Fruit fly (Drosophila melanogaster) whole organism, embryonic: ENCODE measurements around the gene msopa.
A peak's percentile ranks its signal among the peaks of the same experiment; 100 is the strongest.

ENCODE experiments used
- ATbp ChIP-seq: fragments of 200-800 bp; sonication (Bioruptor generic); optimal IDR thresholded peaks from 2 replicates; lab custom pipeline; 2017; ENCODE audit warnings: missing biosample characterization, mild to moderate bottlenecking, missing genetic modification characterization, missing genetic modification reagents
- Ada2b ChIP-seq: fragments of 200-800 bp; sonication (Bioruptor generic); IDR thresholded peaks from 2 replicates; pipeline ENCODE4 v1.3.6; 2022; ENCODE audit warnings: missing biosample characterization, missing genetic modification characterization
- Antp ChIP-seq: fragments of 200-800 bp; sonication (Bioruptor generic); optimal IDR thresholded peaks from 3 replicates; lab custom pipeline; 2016; ENCODE audit warnings: missing biosample characterization, missing genetic modification characterization
- CG1024 ChIP-seq: fragments of 200-800 bp; sonication (Bioruptor generic); IDR thresholded peaks from 2 replicates; pipeline ENCODE4 v1.3.6; 2022; ENCODE audit warnings: missing biosample characterization, missing genetic modification characterization
- CG13287 ChIP-seq: fragments of 200-800 bp; sonication (Bioruptor generic); IDR thresholded peaks from 2 replicates; pipeline ENCODE4 v1.3.6; 2022; ENCODE audit warnings: missing biosample characterization, missing genetic modification characterization; ENCODE audit not compliant: partially characterized antibody
- CG14014 ChIP-seq: fragments of 200-800 bp; sonication (Bioruptor generic); IDR thresholded peaks from 2 replicates; pipeline ENCODE4 v1.3.6; 2022; ENCODE audit warnings: missing biosample characterization, missing genetic modification characterization
- CG14860 ChIP-seq: fragments of 200-800 bp; sonication (Bioruptor generic); IDR thresholded peaks from 3 replicates; pipeline ENCODE4 v1.3.6; 2022; ENCODE audit warnings: missing biosample characterization, missing genetic modification characterization; ENCODE audit not compliant: partially characterized antibody
- CG16813 ChIP-seq: fragments of 200-800 bp; sonication (Bioruptor generic); IDR thresholded peaks from 3 replicates; pipeline ENCODE4 v1.3.6; 2022; ENCODE audit warnings: missing biosample characterization, missing genetic modification characterization; ENCODE audit not compliant: partially characterized antibody
- CG18599 ChIP-seq: fragments of 200-800 bp; sonication (Bioruptor generic); optimal IDR thresholded peaks from 3 replicates; lab custom pipeline; 2017; ENCODE audit warnings: missing biosample characterization, missing genetic modification characterization, mild to moderate bottlenecking, moderate library complexity, missing genetic modification reagents
- CG30403 ChIP-seq: fragments of 200-800 bp; sonication (Bioruptor generic); optimal IDR thresholded peaks from 3 replicates; lab custom pipeline; 2016; ENCODE audit warnings: missing biosample characterization, missing genetic modification characterization
- CG31441 ChIP-seq: fragments of 200-800 bp; sonication (Bioruptor generic); IDR thresholded peaks from 2 replicates; pipeline ENCODE4 v1.3.6; 2022; ENCODE audit warnings: missing biosample characterization, missing genetic modification characterization
- CG34422 ChIP-seq: fragments of 200-800 bp; sonication (Bioruptor generic); IDR thresholded peaks from 3 replicates; pipeline ENCODE4 v1.3.6; 2022; ENCODE audit warnings: missing biosample characterization, missing genetic modification characterization
- CG4424 ChIP-seq: fragments of 200-800 bp; sonication (Bioruptor generic); optimal IDR thresholded peaks from 3 replicates; lab custom pipeline; 2016; ENCODE audit warnings: missing biosample characterization, missing genetic modification characterization
- CG4617 ChIP-seq: fragments of 200-800 bp; sonication (Bioruptor generic); optimal IDR thresholded peaks from 3 replicates; lab custom pipeline; 2016; ENCODE audit warnings: missing biosample characterization, missing genetic modification characterization, borderline replicate concordance
- CG5953 ChIP-seq: fragments of 200-800 bp; sonication (Bioruptor generic); IDR thresholded peaks from 2 replicates; pipeline ENCODE4 v1.3.6; 2022; ENCODE audit warnings: missing biosample characterization, missing genetic modification characterization
- CG7556 ChIP-seq: fragments of 200-800 bp; sonication (Bioruptor generic); optimal IDR thresholded peaks from 2 replicates; lab custom pipeline; 2017; ENCODE audit warnings: missing biosample characterization, mild to moderate bottlenecking, missing genetic modification characterization
- CG8290 ChIP-seq, 3 experiments: fragments of 200-800 bp; sonication (Bioruptor generic); optimal IDR thresholded peaks; 2 replicates each; lab custom pipeline; 2016 to 2019; ENCODE audit warnings: missing biosample characterization in 3 of 3, missing genetic modification characterization in 3 of 3, mild to moderate bottlenecking in 2 of 3, moderate library complexity in 1 of 3
- CG9797 ChIP-seq: fragments of 200-800 bp; sonication (Bioruptor generic); optimal IDR thresholded peaks from 3 replicates; lab custom pipeline; 2018; ENCODE audit warnings: missing biosample characterization, mild to moderate bottlenecking, missing genetic modification characterization
- Doc3 ChIP-seq: fragments of 200-800 bp; sonication (Bioruptor generic); IDR thresholded peaks from 3 replicates; pipeline ENCODE4 v1.3.6; 2022; ENCODE audit warnings: missing biosample characterization, missing genetic modification characterization; ENCODE audit not compliant: partially characterized antibody
- Ets97D ChIP-seq: fragments of 200-800 bp; sonication (Bioruptor generic); optimal IDR thresholded peaks from 3 replicates; lab custom pipeline; 2016; ENCODE audit warnings: missing biosample characterization, missing genetic modification characterization
- HLH54F ChIP-seq: fragments of 200-800 bp; sonication (Bioruptor generic); optimal IDR thresholded peaks from 3 replicates; lab custom pipeline; 2016; ENCODE audit warnings: missing biosample characterization, missing genetic modification characterization
- Hmr ChIP-seq: fragments of 200-800 bp; sonication (Bioruptor generic); optimal IDR thresholded peaks from 3 replicates; lab custom pipeline; 2017; ENCODE audit warnings: mild to moderate bottlenecking, missing biosample characterization, missing genetic modification reagents, missing genetic modification characterization
- Lpt ChIP-seq: fragments of >200 bp; optimal IDR thresholded peaks from 2 replicates; lab custom pipeline; 2018; ENCODE audit warnings: missing biosample characterization, missing genetic modification characterization
- MBD-R2 ChIP-seq: fragments of 200-800 bp; sonication (Bioruptor generic); IDR thresholded peaks from 2 replicates; pipeline ENCODE4 v1.3.6; 2022; ENCODE audit warnings: missing biosample characterization, missing genetic modification characterization
- MESR4 ChIP-seq: fragments of 200-800 bp; sonication (Bioruptor generic); optimal IDR thresholded peaks from 2 replicates; lab custom pipeline; 2018; ENCODE audit warnings: missing biosample characterization, mild to moderate bottlenecking, missing genetic modification characterization, moderate library complexity
- Nf-YB ChIP-seq: fragments of 200-800 bp; sonication (Bioruptor generic); optimal IDR thresholded peaks from 3 replicates; lab custom pipeline; 2019; ENCODE audit warnings: missing biosample characterization, mild to moderate bottlenecking, missing genetic modification characterization, moderate library complexity
- Ptx1 ChIP-seq: fragments of 200-800 bp; sonication (Bioruptor generic); IDR thresholded peaks from 2 replicates; pipeline ENCODE4 v1.3.6; 2022; ENCODE audit warnings: missing biosample characterization, missing genetic modification characterization
- Sin3A ChIP-seq: fragments of >200 bp; optimal IDR thresholded peaks from 2 replicates; lab custom pipeline; 2018
- Sry-δ ChIP-seq: fragments of 200-800 bp; sonication (Bioruptor generic); optimal IDR thresholded peaks from 2 replicates; lab custom pipeline; 2016; ENCODE audit warnings: missing biosample characterization, missing genetic modification characterization
- Xrp1 ChIP-seq: fragments of 200-800 bp; sonication (Bioruptor generic); IDR thresholded peaks from 2 replicates; pipeline ENCODE4 v1.3.6; 2022; ENCODE audit warnings: missing biosample characterization, missing genetic modification characterization
- ato ChIP-seq: fragments of 200-800 bp; sonication (Bioruptor generic); IDR thresholded peaks from 2 replicates; pipeline ENCODE4 v1.3.6; 2022; ENCODE audit warnings: missing biosample characterization, missing genetic modification characterization; ENCODE audit not compliant: partially characterized antibody
- bbx ChIP-seq: fragments of 200-800 bp; sonication (Bioruptor generic); IDR thresholded peaks from 2 replicates; pipeline ENCODE4 v1.3.6; 2022; ENCODE audit warnings: missing biosample characterization, missing genetic modification characterization; ENCODE audit not compliant: partially characterized antibody
- chinmo ChIP-seq: fragments of 200-800 bp; sonication (Bioruptor generic); IDR thresholded peaks from 4 replicates; pipeline ENCODE4 v1.3.6; 2022; ENCODE audit warnings: missing biosample characterization, missing genetic modification characterization; ENCODE audit not compliant: partially characterized antibody
- gro ChIP-seq: fragments of 200-800 bp; sonication (Bioruptor generic); optimal IDR thresholded peaks from 2 replicates; lab custom pipeline; 2016; ENCODE audit warnings: missing biosample characterization, missing genetic modification characterization
- gsb-n ChIP-seq: fragments of 200-800 bp; sonication (Bioruptor generic); optimal IDR thresholded peaks from 3 replicates; lab custom pipeline; 2018; ENCODE audit warnings: missing biosample characterization, mild to moderate bottlenecking, missing genetic modification characterization
- hbn ChIP-seq: fragments of 200-800 bp; sonication (Bioruptor generic); IDR thresholded peaks from 2 replicates; pipeline ENCODE4 v1.3.6; 2022; ENCODE audit warnings: missing biosample characterization, missing genetic modification characterization; ENCODE audit not compliant: partially characterized antibody
- ind ChIP-seq: fragments of 200-800 bp; sonication (Bioruptor generic); optimal IDR thresholded peaks from 3 replicates; lab custom pipeline; 2016; ENCODE audit warnings: missing biosample characterization, missing genetic modification characterization
- nerfin-2 ChIP-seq: fragments of 200-800 bp; sonication (Bioruptor generic); IDR thresholded peaks from 2 replicates; pipeline ENCODE4 v1.3.6; 2022; ENCODE audit warnings: missing biosample characterization, missing genetic modification characterization; ENCODE audit not compliant: partially characterized antibody
- nom ChIP-seq: fragments of 200-800 bp; sonication (Bioruptor generic); optimal IDR thresholded peaks from 2 replicates; lab custom pipeline; 2017; ENCODE audit warnings: missing biosample characterization, missing genetic modification characterization, mild to moderate bottlenecking, moderate library complexity, missing genetic modification reagents
- rib ChIP-seq: fragments of 200-800 bp; sonication (Bioruptor generic); IDR thresholded peaks from 2 replicates; pipeline ENCODE4 v1.3.6; 2022; ENCODE audit warnings: missing biosample characterization, missing genetic modification characterization
- schlank ChIP-seq: fragments of 200-800 bp; sonication (Bioruptor generic); optimal IDR thresholded peaks from 2 replicates; lab custom pipeline; 2018; ENCODE audit warnings: missing biosample characterization, mild to moderate bottlenecking, missing genetic modification characterization
- sna ChIP-seq: fragments of 200-800 bp; sonication (Bioruptor generic); IDR thresholded peaks from 2 replicates; pipeline ENCODE4 v1.3.6; 2022; ENCODE audit warnings: missing biosample characterization, missing genetic modification characterization; ENCODE audit not compliant: partially characterized antibody
- vfl ChIP-seq: fragments of 200-800 bp; sonication (Bioruptor generic); optimal IDR thresholded peaks from 2 replicates; lab custom pipeline; 2016; ENCODE audit warnings: missing biosample characterization, missing genetic modification characterization
- wor ChIP-seq: fragments of 200-800 bp; sonication (Bioruptor generic); IDR thresholded peaks from 2 replicates; pipeline ENCODE4 v1.3.6; 2022; ENCODE audit warnings: missing biosample characterization, missing genetic modification characterization
- zen2 ChIP-seq: fragments of 200-800 bp; sonication (Bioruptor generic); IDR thresholded peaks from 3 replicates; pipeline ENCODE4 v1.3.6; 2022; ENCODE audit warnings: missing biosample characterization, missing genetic modification characterization; ENCODE audit not compliant: partially characterized antibody

Gene msopa

DNA sequence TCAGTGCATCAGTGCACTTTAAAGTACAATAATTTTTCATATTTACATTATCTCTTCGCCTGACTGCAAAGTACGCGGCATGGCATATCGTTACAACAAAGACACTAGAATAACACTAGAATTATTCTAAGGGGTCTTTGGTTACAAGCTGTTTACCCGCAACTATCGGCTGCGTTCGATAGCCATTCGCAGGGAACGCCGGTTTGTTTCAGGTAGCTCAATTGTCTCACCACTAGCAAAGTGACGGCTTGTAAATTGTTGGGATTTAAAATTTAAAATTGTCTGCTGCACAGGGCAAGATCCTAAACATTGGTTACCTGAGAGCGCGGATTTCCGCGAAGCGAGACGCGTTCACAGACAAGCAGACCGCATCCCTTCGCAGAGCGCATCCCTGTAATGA, 16.8 kb upstream of the msopa start, which contains the start of gene CG14561 (continued):
- TF ChIP-seq Antp, result peak; percentile 19
- TF ChIP-seq CG18599 (GFP tag; lab: Kevin White, UChicago), result no peak
- TF ChIP-seq gro (GFP tag; lab: Kevin White, UChicago), result peak; percentile 28
- peak; percentile 96 for TF ChIP-seq CG16813 (GFP tag; lab: Robert Waterston, UW)
- TF ChIP-seq ATbp (GFP tag; lab: Kevin White, UChicago), result no peak
- TF ChIP-seq CG34422 (GFP tag; lab: Robert Waterston, UW), result peak; percentile 46; the same call in 2 of the 3 replicates
- no peak for TF ChIP-seq CG14014
- TF ChIP-seq CG1024 (GFP tag; lab: Robert Waterston, UW), result no peak
- TF ChIP-seq CG30403 (GFP tag; lab: Kevin White, UChicago), result peak; percentile 23
- TF ChIP-seq CG4617 (GFP tag; lab: Kevin White, UChicago), result peak; percentile 61
- TF ChIP-seq wor (GFP tag; lab: Robert Waterston, UW), result no peak
- 0 out of 2 replicates have a peak, but pooled peaks have one; percentile 21 for TF ChIP-seq Ptx1
- TF ChIP-seq Hmr (GFP tag; lab: Kevin White, UChicago), result peak; percentile 22
- TF ChIP-seq chinmo (GFP tag; lab: Robert Waterston, UW), result peak; percentile 83; the same call in 2 of the 4 replicates
- peak; percentile 26 for TF ChIP-seq HLH54F (GFP tag; lab: Kevin White, UChicago)
- no peak for TF ChIP-seq CG4424 (GFP tag; lab: Kevin White, UChicago)

DNA sequence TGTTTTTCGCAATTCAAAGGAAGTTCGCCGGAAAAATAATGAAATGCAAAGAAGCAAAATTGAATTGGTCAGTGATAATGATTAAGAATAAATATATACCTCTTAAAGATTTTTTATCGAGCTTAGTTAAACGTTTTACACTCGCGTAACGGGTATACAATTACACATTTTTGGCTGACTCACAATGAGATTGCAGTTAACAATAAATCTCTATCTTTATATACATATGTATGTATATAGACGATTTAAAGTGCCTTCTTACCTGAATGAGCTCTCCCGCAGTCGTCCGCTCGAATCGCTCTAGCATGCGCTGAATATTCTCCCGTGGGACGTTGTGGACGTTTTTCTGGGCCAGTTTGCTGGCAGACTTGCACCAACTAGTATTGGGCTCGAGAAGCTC, 12.0 kb upstream of the msopa start:
- TF ChIP-seq MESR4 (GFP tag; lab: Kevin White, UChicago) (no peak), Ada2b (GFP tag; lab: Robert Waterston, UW) (no peak), CG5953 (no peak), Xrp1 (GFP tag; lab: Robert Waterston, UW) (no peak), zen2 (GFP tag; lab: Robert Waterston, UW) (no peak), gsb-n (tag; lab: Kevin White, UChicago) (no peak), CG7556 (no peak)

DNA sequence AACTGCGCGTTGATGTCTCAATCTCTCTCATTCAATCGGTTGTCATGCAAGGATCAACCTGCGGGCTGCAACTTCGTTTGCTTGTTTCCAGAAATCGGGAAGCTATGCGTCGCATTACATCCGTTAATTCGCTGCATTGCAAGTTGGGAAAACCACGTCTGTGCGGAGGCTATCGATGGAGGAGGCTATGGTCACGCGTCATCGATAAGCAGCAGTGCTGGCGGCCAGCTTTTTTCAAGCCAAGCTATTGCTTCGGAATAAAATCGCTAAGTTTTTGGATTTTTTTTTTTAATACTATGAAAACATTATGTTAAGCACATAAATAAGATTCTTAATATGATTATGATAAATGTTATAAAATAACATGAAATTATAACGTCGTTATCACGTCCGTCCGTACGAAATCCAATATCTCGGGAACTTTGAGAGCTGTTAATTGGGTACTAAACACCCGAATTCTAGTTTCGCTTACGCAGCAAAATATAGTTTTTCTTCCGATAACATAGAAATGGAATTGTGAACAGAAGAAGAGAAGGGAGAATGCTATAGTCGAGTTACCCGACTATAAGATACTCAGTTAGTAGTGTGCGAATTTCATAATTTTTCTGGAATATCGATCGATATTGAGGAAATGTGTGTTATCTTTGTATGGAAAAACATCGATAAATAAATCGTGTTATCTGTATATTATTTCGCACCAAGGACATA, 10.7 kb upstream of the msopa start, which contains the start of gene CG7139:
Gene CG7139 (minus strand): TSS at position 162 of the 708 bp plus-strand sequence.
- TF ChIP-seq bbx (GFP tag; lab: Robert Waterston, UW), result peak; percentile 72
- peak; percentile 85 for TF ChIP-seq CG16813 (GFP tag; lab: Robert Waterston, UW)
- TF ChIP-seq rib (GFP tag; lab: Robert Waterston, UW), result no peak
- TF ChIP-seq Sry-δ (GFP tag; lab: Kevin White, UChicago), result peak; percentile 72
- TF ChIP-seq MBD-R2, result peak; percentile 44
- peak; percentile 17 for TF ChIP-seq Hmr (GFP tag; lab: Kevin White, UChicago)
- TF ChIP-seq CG14860 (GFP tag; lab: Robert Waterston, UW), result peak; percentile 62
- peak; percentile 71 for TF ChIP-seq sna (GFP tag; lab: Robert Waterston, UW)
- peak; percentile 8 for TF ChIP-seq Sin3A (lab: Kevin White, UChicago)
- TF ChIP-seq CG9797 (GFP tag; lab: Kevin White, UChicago), result peak; percentile 17
- no peak for TF ChIP-seq vfl (GFP tag; lab: Kevin White, UChicago)
- TF ChIP-seq CG8290 (GFP tag; optimal IDR thresholded peaks at IDR 0.05; lab: Kevin White, UChicago), result peak; percentile 50
- TF ChIP-seq CG8290 (tag; optimal IDR thresholded peaks at IDR 0.05; lab: Kevin White, UChicago), result peak; percentile 54 to 69
- 0 out of 2 replicates have a peak, but pooled peaks have one; percentile 43 for TF ChIP-seq ato (GFP tag; lab: Robert Waterston, UW)
- peak; percentile 53 for TF ChIP-seq CG13287
- no peak for TF ChIP-seq ind (GFP tag; lab: Kevin White, UChicago)
- TF ChIP-seq schlank, result no peak
- peak; percentile 59; the same call in 2 of the 3 replicates for TF ChIP-seq Doc3 (GFP tag; lab: Robert Waterston, UW)
- no peak for TF ChIP-seq Nf-YB (GFP tag; lab: Kevin White, UChicago)
- peak; percentile 53 for TF ChIP-seq hbn (GFP tag; lab: Robert Waterston, UW)
- peak; percentile 42; the same call in 1 of the 3 replicates for TF ChIP-seq CG34422 (GFP tag; lab: Robert Waterston, UW)
- TF ChIP-seq CG31441, result peak; percentile 28; the same call in 1 of the 2 replicates
- peak; percentile 70 for TF ChIP-seq nerfin-2 (GFP tag; lab: Robert Waterston, UW)
- TF ChIP-seq Lpt (GFP tag; lab: Kevin White, UChicago), result no peak
- no peak for TF ChIP-seq nom (GFP tag; lab: Kevin White, UChicago)
- peak; percentile 25 for TF ChIP-seq Ets97D (GFP tag; lab: Kevin White, UChicago)
